Worm (Caenorhabditis elegans) whole organism, L2 larva: ENCODE results near the gene oac-50.

Experiments used
- F13H6.1 ChIP-seq: sonication (generic microtip); optimal IDR thresholded peaks from 2 replicates; lab custom pipeline; 2016; ENCODE audit warnings: missing genetic modification characterization, missing compliant biosample characterization
- R02D3.7 ChIP-seq: fragments of 150-350 bp; optimal IDR thresholded peaks from 2 replicates; lab custom pipeline; 2014; ENCODE audit warnings: missing biosample characterization, missing genetic modification characterization
- fos-1 ChIP-seq: fragments of 150-350 bp; optimal IDR thresholded peaks from 2 replicates; lab custom pipeline; 2014; ENCODE audit warnings: missing biosample characterization, missing genetic modification characterization
- lin-39 ChIP-seq: fragments of 150-350 bp; optimal IDR thresholded peaks from 2 replicates; lab custom pipeline; 2014; ENCODE audit warnings: missing biosample characterization, missing genetic modification reagents, missing genetic modification characterization
- mab-5 ChIP-seq: fragments of 150-350 bp; optimal IDR thresholded peaks from 2 replicates; lab custom pipeline; 2014; ENCODE audit warnings: missing biosample characterization, missing genetic modification characterization
- sem-4 ChIP-seq: fragments of 150-350 bp; optimal IDR thresholded peaks from 2 replicates; lab custom pipeline; 2014; ENCODE audit warnings: missing biosample characterization, missing genetic modification reagents, missing genetic modification characterization
- unc-39 ChIP-seq: fragments of 150-350 bp; optimal IDR thresholded peaks from 2 replicates; lab custom pipeline; 2014; ENCODE audit warnings: missing biosample characterization, missing genetic modification characterization

- TF ChIP-seq R02D3.7 (tag; lab: Kevin White, UChicago) (no peak), fos-1 (tag; lab: Kevin White, UChicago) (no peak), mab-5 (tag; lab: Kevin White, UChicago) (no peak), sem-4 (no peak), F13H6.1 (tag; lab: Kevin White, UChicago) (no peak), unc-39 (tag; lab: Kevin White, UChicago) (no peak), lin-39 (tag; lab: Kevin White, UChicago) (no peak)
Measured at ce11 chrV:9076273-9076672, 2.9 kb upstream of the oac-50 start, which contains the start of gene T27E4.7.
